Comparison of ENCODE assay signal across 8 worm cellular contexts in the genomic region with DNA sequence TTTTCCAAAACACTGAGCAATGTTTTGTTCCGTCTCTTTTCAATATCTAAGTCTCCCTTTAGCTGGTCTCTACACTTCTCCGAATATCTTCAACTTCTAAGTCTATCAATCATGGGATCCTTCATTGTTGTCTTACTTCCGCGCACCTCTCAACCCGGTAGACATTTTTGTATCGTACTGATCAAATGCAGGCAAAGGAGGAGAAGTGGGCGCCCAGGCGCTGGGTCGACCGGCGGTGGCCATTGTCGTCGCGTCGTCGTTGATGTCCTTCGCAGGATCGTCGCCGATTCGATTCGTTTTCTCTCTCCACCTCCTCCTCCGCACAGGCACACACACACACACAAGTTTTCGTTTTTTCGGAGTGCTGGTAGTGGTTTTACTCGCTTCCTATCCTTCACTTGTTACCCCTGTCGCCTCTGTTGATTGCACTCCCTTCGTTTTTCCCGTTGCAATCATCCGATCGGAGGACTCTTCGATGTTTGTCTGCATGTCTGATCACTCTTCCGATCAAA.
TF ChIP-seq lines count a peak whose summit lies in the region.

No protein-coding gene starts in this region.

TF ChIP-seq in whole organism, L1 larva, 84 proteins besides CTCF, POLR2A, EP300 and RAD21 (continues in another document):
- peak in 3 of 6 experiments; percentile 16 to 81 (median 68) for TF ChIP-seq elt-3 (tag; optimal IDR thresholded peaks at IDR 0.05; lab: Kevin White, UChicago)
- TF ChIP-seq mdl-1 (tag; optimal IDR thresholded peaks at IDR 0.05; lab: Kevin White, UChicago), result peak in 1 of 2 experiments; percentile 14
- peak in 1 of 3 experiments; percentile 5 for TF ChIP-seq ceh-82 (tag; optimal IDR thresholded peaks at IDR 0.05; lab: Kevin White, UChicago)
- TF ChIP-seq skn-1 (tag; optimal IDR thresholded peaks at IDR 0.05; lab: Kevin White, UChicago), result peak; percentile 18
- no peak for TF ChIP-seq nhr-77 (tag; optimal IDR thresholded peaks at IDR 0.05; lab: Kevin White, UChicago)
- peak; percentile 23 for TF ChIP-seq lin-13 (GFP tag; optimal IDR thresholded peaks at IDR 0.05; lab: Kevin White, UChicago)
- TF ChIP-seq aly-2 (tag; optimal IDR thresholded peaks at IDR 0.05; lab: Kevin White, UChicago), result no peak
- TF ChIP-seq blmp-1 (tag; optimal IDR thresholded peaks at IDR 0.05; lab: Kevin White, UChicago), result peak; percentile 74
- peak; percentile 40; the same call in 1 of the 2 replicates for TF ChIP-seq grh-1 (GFP tag; IDR thresholded peaks at IDR 0.05; lab: Robert Waterston, UW)
- peak; percentile 49 for TF ChIP-seq unc-130 (tag; optimal IDR thresholded peaks at IDR 0.05; lab: Kevin White, UChicago)

TF ChIP-seq in whole organism, L3 larva, 47 proteins besides CTCF, POLR2A, EP300 and RAD21:
- no peak for TF ChIP-seq egl-27 (tag; optimal IDR thresholded peaks at IDR 0.05; lab: Kevin White, UChicago)
- peak; percentile 69 for TF ChIP-seq nhr-43 (tag; optimal IDR thresholded peaks at IDR 0.05; lab: Kevin White, UChicago; ENCODE audit: poor library complexity, severe bottlenecking)

TF ChIP-seq in whole organism, L4 larva, 104 proteins besides CTCF, POLR2A, EP300 and RAD21:
- TF ChIP-seq saeg-2 (GFP tag; IDR thresholded peaks at IDR 0.05; lab: Robert Waterston, UW) (no peak), unc-62 (GFP tag; optimal IDR thresholded peaks at IDR 0.05 in 1 of 2; lab: Kevin White, UChicago) (peak in 1 of 2 experiments; percentile 40), unc-62 (tag; optimal IDR thresholded peaks at IDR 0.05; lab: Kevin White, UChicago) (no peak), aha-1 (tag; lab: Kevin White, UChicago) (peak; percentile 94), Y105C5A.15 (GFP tag; IDR thresholded peaks at IDR 0.05; lab: Robert Waterston, UW) (no peak), unc-39 (tag; optimal IDR thresholded peaks at IDR 0.05; lab: Kevin White, UChicago) (no peak), nhr-28 (tag; optimal IDR thresholded peaks at IDR 0.05; lab: Kevin White, UChicago) (no peak), duxl-1 (tag; optimal IDR thresholded peaks at IDR 0.05; lab: Kevin White, UChicago; ENCODE audit: poor library complexity) (no peak), lin-15B (tag; optimal IDR thresholded peaks at IDR 0.05; lab: Kevin White, UChicago) (no peak), mxl-2 (GFP tag; conservative IDR thresholded peaks at IDR 0.05; lab: Robert Waterston, UW) (0 out of 2 replicates have a peak, but pooled peaks have one; percentile 39), set-16 (GFP tag; IDR thresholded peaks at IDR 0.05; lab: Robert Waterston, UW) (peak; percentile 78; the same call in 1 of the 2 replicates)

TF ChIP-seq in whole organism, early embryonic, 17 proteins besides CTCF, POLR2A, EP300 and RAD21:
- 0 out of 2 replicates have a peak, but pooled peaks have one; percentile 22 for TF ChIP-seq tbx-11 (GFP tag; IDR thresholded peaks at IDR 0.05; lab: Robert Waterston, UW)
- peak; percentile 29; the same call in 1 of the 2 replicates for TF ChIP-seq sea-1 (GFP tag; conservative IDR thresholded peaks at IDR 0.05; lab: Robert Waterston, UW)
- TF ChIP-seq hmbx-1 (tag; optimal IDR thresholded peaks at IDR 0.05; lab: Kevin White, UChicago), result no peak

TF ChIP-seq in whole organism, late embryonic, 69 proteins besides CTCF, POLR2A, EP300 and RAD21:
- TF ChIP-seq unc-3 (GFP tag; conservative IDR thresholded peaks at IDR 0.05; lab: Robert Waterston, UW) (no peak), unc-3 (tag; optimal IDR thresholded peaks at IDR 0.05; lab: Kevin White, UChicago) (no peak), elt-4 (tag; optimal IDR thresholded peaks at IDR 0.05; lab: Kevin White, UChicago) (peak; percentile 53)

TF ChIP-seq in whole organism, midembryonic, 9 proteins besides CTCF, POLR2A, EP300 and RAD21:
- no peak for TF ChIP-seq ref-1 (GFP tag; conservative IDR thresholded peaks at IDR 0.05; lab: Robert Waterston, UW)
- 0 out of 2 replicates have a peak, but pooled peaks have one; percentile 46 for TF ChIP-seq ztf-23 (GFP tag; IDR thresholded peaks at IDR 0.05; lab: Robert Waterston, UW)

TF ChIP-seq in whole organism, mixed stage, embryonic, 35 proteins besides CTCF, POLR2A, EP300 and RAD21:
- no peak for TF ChIP-seq M03D4.4 (tag; optimal IDR thresholded peaks at IDR 0.05; lab: Kevin White, UChicago)
- TF ChIP-seq blmp-1 (tag; optimal IDR thresholded peaks at IDR 0.05; lab: Kevin White, UChicago), result peak; percentile 31

TF ChIP-seq in whole organism, young adult, 124 proteins besides CTCF, POLR2A, EP300 and RAD21:
- no peak for TF ChIP-seq ama-1 (optimal IDR thresholded peaks at IDR 0.05; lab: Kevin White, UChicago)
- no peak for TF ChIP-seq ama-1 (GFP tag; optimal IDR thresholded peaks at IDR 0.05; lab: Kevin White, UChicago)
- TF ChIP-seq die-1 (tag; optimal IDR thresholded peaks at IDR 0.05; lab: Kevin White, UChicago), result peak; percentile 19
- no peak for TF ChIP-seq lin-26 (GFP tag; IDR thresholded peaks at IDR 0.05; lab: Robert Waterston, UW)
- TF ChIP-seq nfyb-1 (GFP tag; IDR thresholded peaks at IDR 0.05; lab: Robert Waterston, UW), result no peak
